Worm (Caenorhabditis elegans): Measurements from ENCODE around the gene F42G4.6.
"Not testable (repeated sequence)": the region's sequence is repeated elsewhere in the genome, so short reads cannot be mapped to it uniquely, and the experiment has no call there.

The F42G4.6 gene

ce11 chrII:13078848-13079428, at the start of gene F42G4.6:
F42G4.6 (plus strand) TSS chrII:13079378.
- TF ChIP-seq unc-62 (GFP tag; optimal IDR thresholded peaks at IDR 0.05), result no peak

DNA sequence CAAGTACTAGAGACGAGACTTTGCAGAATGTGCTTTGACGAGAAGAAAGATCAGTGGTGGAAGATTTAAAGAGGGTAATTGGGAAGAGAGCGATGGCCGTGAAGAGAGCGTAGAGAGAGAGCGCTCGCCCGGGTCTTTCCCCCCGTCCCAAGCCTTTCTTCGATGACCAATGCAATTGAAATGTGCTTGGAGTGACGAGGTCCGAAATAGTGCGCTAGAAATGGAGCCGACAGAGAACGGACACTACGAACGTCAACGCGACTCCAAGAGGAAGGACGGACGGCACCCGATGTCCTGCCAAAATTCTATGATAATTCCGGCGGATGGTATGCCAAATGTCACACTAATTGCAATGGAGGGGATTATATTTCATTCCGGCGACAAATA, 49.1 kb upstream of the F42G4.6 start:
- TF ChIP-seq unc-62 (GFP tag; optimal IDR thresholded peaks at IDR 0.05), result no peak

DNA sequence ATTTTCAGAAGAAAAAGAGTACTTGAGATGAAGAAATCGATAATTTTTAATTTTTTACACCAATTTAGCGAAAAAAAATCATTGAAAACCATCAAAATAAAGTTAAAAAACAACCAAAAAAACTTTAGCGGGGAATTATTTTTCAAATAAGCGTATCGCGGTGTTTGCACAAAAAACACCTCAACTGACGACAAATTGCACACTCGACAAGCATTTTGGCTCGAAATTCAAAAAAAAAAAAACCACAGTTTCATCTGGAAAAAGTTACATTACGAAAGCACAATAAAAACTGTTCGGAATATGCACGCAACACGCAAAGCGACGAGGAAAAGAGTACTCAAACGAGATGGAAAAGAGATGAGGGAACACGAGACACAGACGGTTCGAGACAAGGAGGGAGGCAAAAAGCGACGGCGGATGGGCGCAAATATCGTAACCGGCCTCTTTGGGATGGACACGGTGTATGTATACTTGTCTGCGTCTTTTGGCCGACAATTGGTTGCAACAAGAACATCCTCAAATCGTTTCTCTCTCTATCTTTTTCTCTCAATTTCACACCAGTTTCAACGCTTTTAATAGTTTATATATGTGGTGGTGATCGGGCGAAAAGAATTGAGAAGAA, 48.5 kb upstream of the F42G4.6 start:
- no peak for TF ChIP-seq unc-62 (GFP tag; optimal IDR thresholded peaks at IDR 0.05)

- not testable (repeated sequence) for TF ChIP-seq unc-62 (GFP tag; optimal IDR thresholded peaks at IDR 0.05)
Observed at ce11 chrII:13031649-13032191, 47.5 kb upstream of the F42G4.6 start, which contains the start of gene F18A11.2. F18A11.2 (plus strand) TSS chrII:13031699.

- TF ChIP-seq unc-62 (GFP tag; optimal IDR thresholded peaks at IDR 0.05), result no peak
Observed at ce11 chrII:13036717-13037116, 42.5 kb upstream of the F42G4.6 start, which contains the start of gene F18A11.3. F18A11.3 (minus strand) TSS chrII:13036841.

DNA sequence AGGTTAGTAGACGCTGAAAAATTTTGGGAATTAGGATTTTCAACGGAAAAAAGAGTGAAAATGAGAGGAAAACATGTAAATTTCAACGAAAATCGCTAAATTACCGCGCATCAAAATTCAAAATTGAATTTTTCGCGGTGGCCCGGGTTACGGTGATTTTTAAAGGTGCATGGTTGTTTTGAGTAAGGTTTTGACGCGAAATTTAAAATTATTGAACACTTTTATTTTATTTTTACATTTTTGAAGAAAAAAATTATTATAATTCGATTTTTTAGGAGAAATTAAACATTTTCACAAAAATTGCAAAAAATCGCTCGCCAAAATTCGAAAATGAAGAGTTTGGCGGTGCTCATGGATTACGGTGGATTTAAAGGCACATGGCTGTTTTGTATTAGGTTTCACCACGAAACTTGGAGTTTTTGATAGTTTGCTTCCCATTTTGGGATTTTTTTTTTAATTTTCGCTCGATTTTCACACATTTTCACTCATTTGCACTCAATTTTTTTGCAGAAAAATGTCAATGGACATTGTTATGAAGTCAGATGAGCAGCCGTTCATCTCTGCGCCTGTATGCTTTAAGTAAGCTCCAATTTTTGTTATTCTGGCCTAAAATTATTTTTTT, 35.6 kb upstream of the F42G4.6 start, which contains the start of gene puf-6:
TSS of gene puf-6 (minus strand) at position 13 of the 622 bp plus-strand sequence.
- not testable (repeated sequence) for TF ChIP-seq unc-62 (GFP tag; optimal IDR thresholded peaks at IDR 0.05)

ce11 chrII:13047106-13047505, 32.1 kb upstream of the F42G4.6 start, which contains the start of gene F42G4.7:
F42G4.7 (minus strand) TSS chrII:13047290.
- not testable (repeated sequence) for TF ChIP-seq unc-62 (GFP tag; optimal IDR thresholded peaks at IDR 0.05)

ce11 chrII:13047609-13048008, 31.6 kb upstream of the F42G4.6 start, which contains the start of gene F42G4.2:
F42G4.2 (plus strand) TSS chrII:13047909.
- not testable (repeated sequence) for TF ChIP-seq unc-62 (GFP tag; optimal IDR thresholded peaks at IDR 0.05)

DNA sequence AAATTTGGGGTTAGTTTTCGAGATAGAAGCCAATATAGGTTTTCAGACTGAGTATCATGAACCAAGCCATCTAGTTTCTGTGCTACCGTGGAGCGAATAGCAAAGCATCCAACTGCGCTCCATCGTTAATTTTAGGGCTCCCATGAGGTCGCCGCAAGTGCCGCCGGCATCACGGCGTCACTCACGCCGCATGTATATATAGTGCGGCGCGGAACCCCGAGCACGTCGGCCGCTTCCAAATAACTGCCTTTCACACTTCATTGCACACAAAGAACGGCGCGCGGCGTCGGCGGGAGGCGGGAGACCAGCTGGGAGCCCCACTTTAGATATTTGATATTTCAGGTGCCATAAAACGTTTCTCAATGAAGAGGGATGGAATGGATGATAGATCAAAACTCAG, 29.1 kb upstream of the F42G4.6 start:
- no peak for TF ChIP-seq unc-62 (GFP tag; optimal IDR thresholded peaks at IDR 0.05)

DNA sequence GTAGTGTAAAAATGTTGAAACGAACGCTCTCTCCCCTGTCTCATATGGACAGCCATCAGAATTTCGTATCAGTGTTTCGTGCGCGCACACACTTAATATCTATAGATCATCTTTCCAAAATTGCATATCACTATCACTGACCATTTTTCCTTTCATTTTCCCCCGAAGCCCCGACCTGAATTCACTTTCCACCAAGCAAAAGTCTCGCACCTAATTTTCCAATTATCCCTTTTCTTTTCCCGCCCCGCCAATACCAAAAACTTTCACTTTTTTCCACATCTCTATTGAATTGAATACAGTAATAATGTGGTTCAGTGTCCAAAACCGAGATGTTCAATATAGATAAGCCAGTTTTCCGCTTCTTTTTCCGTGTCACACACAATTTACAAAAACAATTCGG, 25.7 kb upstream of the F42G4.6 start:
- TF ChIP-seq unc-62 (GFP tag; optimal IDR thresholded peaks at IDR 0.05), result no peak

DNA sequence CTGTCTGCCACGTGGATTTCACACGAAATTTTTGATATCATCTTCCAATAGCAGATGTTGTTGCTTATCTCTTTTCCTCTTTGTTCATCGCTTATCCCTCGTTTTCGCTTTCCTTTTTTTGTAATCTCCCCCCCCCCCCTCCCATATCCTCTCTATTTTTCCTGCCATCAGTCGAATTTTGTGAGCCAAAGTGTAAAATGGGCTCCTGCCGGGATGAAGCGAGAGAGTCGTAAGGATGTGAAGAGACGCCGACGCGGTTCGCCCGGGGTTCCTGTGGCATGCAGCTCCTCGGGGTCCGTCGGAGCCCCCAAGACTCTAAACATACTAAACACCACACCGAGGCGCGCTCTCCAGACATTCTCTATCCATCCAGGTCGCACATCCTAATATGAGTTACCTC, 22.6 kb upstream of the F42G4.6 start, which contains the start of gene zyx-1:
TSS of gene zyx-1 (plus strand) at position 331 of the 400 bp plus-strand sequence.
- no peak for TF ChIP-seq unc-62 (GFP tag; optimal IDR thresholded peaks at IDR 0.05)

DNA sequence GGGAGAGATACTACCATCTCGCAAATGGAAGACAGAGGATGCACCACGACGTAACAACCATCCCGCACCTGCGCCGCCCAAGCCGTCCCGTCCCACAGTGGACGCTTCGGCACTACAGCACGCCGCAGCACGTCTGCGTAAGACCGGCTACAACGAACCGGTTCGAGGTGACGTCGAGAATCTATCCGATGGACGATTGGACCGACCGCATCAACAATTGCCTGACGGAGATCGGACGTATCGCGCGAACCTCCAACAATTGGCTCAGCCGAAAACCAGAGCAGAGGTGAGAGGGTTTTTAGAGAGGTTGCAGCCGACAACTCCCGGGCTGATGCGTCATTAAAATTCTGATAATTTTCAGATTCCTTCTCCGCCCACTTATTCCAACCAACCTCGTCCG, 20.0 kb upstream of the F42G4.6 start:
- no peak for TF ChIP-seq unc-62 (GFP tag; optimal IDR thresholded peaks at IDR 0.05)

ce11 chrII:13065251-13065650, 13.9 kb upstream of the F42G4.6 start:
- no peak for TF ChIP-seq unc-62 (GFP tag; optimal IDR thresholded peaks at IDR 0.05)

DNA sequence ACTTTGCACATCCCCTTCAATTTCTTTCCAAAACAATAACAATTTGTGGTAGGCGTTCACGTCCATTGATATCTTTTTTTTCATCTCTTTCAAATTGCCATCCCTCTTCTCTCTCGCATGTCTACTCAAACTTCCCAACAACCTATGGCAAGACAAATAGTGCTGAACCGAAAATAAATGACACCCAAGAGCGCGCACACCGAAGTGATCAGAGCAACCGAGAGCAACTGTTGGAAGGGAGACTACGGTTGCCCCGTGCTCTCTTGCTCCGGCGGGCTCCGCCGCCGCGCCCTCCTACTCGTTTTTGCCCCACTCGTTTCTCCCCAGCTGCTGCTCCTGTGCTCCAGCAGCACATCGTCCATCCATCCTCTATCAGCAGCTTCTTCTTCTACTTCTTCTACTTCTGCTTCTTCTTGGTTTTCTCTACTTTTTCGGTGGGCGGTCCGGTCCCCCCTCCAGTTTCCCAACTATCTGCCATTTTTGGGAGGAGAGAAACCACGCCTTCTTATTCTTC, 12.3 kb upstream of the F42G4.6 start:
- no peak for TF ChIP-seq unc-62 (GFP tag; optimal IDR thresholded peaks at IDR 0.05)

DNA sequence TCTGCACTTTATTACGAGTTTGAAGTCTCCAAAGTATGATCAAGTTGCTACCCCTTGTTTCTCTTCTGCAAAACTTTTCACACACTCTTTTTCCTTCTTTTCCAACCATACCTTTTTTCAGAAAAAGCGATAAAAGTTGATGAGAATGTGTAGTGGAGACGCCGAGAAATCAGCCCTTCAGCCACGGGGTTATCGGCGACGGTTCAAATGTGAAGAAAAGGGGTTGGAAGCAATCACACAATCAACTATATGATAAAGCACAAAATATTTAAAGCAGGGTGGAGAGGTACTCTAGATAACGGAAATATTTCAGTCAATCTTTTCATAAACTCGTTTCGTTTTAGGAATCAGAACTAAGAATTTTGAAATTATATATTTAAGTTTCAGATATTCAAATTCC, 6.1 kb upstream of the F42G4.6 start, which contains the start of gene F42G4.5:
TSS of gene F42G4.5 (plus strand) at position 379 of the 400 bp plus-strand sequence.
- no peak for TF ChIP-seq unc-62 (GFP tag; optimal IDR thresholded peaks at IDR 0.05)

- no peak for TF ChIP-seq unc-62 (GFP tag; optimal IDR thresholded peaks at IDR 0.05)
Observed at ce11 chrII:13073742-13074141, 5.4 kb upstream of the F42G4.6 start.
